Worm (Caenorhabditis elegans): Measurements from ENCODE around the gene F17E9.15.

- TF ChIP-seq bed-2 (GFP tag; IDR thresholded peaks at IDR 0.05) (no peak), sea-2 (GFP tag; IDR thresholded peaks at IDR 0.05) (no peak)
Measured at ce11 chrIV:8333554-8333953, 13.7 kb upstream of the F17E9.15 start.

All from whole organism, young adult.